Worm (Caenorhabditis elegans): ENCODE measurements around the gene srx-54.

The srx-54 gene

ce11 chrV:17026289-17026688 lies 51.3 kb downstream of the srx-54 start, which contains the start of gene F49H6.15:
TSS of gene F49H6.15 (minus strand) at chrV:17026389.
- TF ChIP-seq nhr-237 (tag; optimal IDR thresholded peaks at IDR 0.05) = no peak
- no peak for TF ChIP-seq nhr-129 (tag; optimal IDR thresholded peaks at IDR 0.05)
- TF ChIP-seq ZK546.5 (tag; optimal IDR thresholded peaks at IDR 0.05) = no peak
- TF ChIP-seq nhr-25 (tag; optimal IDR thresholded peaks at IDR 0.05) = no peak
- TF ChIP-seq ztf-4 (tag; optimal IDR thresholded peaks at IDR 0.05) = no peak
- TF ChIP-seq snpc-4 (tag; optimal IDR thresholded peaks at IDR 0.05) = no peak
- TF ChIP-seq ceh-82 (tag; optimal IDR thresholded peaks at IDR 0.05) = no peak
- no peak for TF ChIP-seq aly-2 (tag; optimal IDR thresholded peaks at IDR 0.05)
- no peak for TF ChIP-seq dmd-4 (tag; optimal IDR thresholded peaks at IDR 0.05)
- no peak for TF ChIP-seq blmp-1 (tag; optimal IDR thresholded peaks at IDR 0.05; ENCODE audit: insufficient read depth)
- no peak for TF ChIP-seq sma-9 (GFP tag; optimal IDR thresholded peaks at IDR 0.05)
- no peak for TF ChIP-seq sma-9 (tag; optimal IDR thresholded peaks at IDR 0.05)
- TF ChIP-seq fos-1 (tag; optimal IDR thresholded peaks at IDR 0.05) = no peak
- no peak for TF ChIP-seq ama-1 (optimal IDR thresholded peaks at IDR 0.05)
- TF ChIP-seq ceh-16 (tag; optimal IDR thresholded peaks at IDR 0.05) = no peak
- TF ChIP-seq mbf-1 (tag; optimal IDR thresholded peaks at IDR 0.05) = no peak
- no peak for TF ChIP-seq nhr-6 (tag; optimal IDR thresholded peaks at IDR 0.05)
- no peak for TF ChIP-seq mab-5 (tag; optimal IDR thresholded peaks at IDR 0.05)
- TF ChIP-seq elt-1 (tag; optimal IDR thresholded peaks at IDR 0.05) = no peak
